Fruit fly (Drosophila melanogaster) whole organism, embryonic: ENCODE data around the gene Pgls.

Experiments used
- Adf1 ChIP-seq: fragments of 200-800 bp; sonication (Bioruptor generic); IDR thresholded peaks from 2 replicates; pipeline ENCODE4 v1.3.6; 2022; ENCODE audit warnings: missing biosample characterization, missing genetic modification characterization
- CG10267 ChIP-seq: fragments of 200-800 bp; sonication (Bioruptor generic); optimal IDR thresholded peaks from 2 replicates; lab custom pipeline; 2018; ENCODE audit warnings: missing biosample characterization, mild to moderate bottlenecking, missing genetic modification characterization, moderate library complexity
- CG10321 ChIP-seq: fragments of 200-800 bp; sonication (Bioruptor generic); IDR thresholded peaks from 2 replicates; pipeline ENCODE4 v1.3.6; 2022; ENCODE audit warnings: missing biosample characterization, missing genetic modification characterization
- CG11456 ChIP-seq: fragments of 200-800 bp; sonication (Bioruptor generic); IDR thresholded peaks from 3 replicates; pipeline ENCODE4 v1.3.6; 2022; ENCODE audit warnings: missing biosample characterization, missing genetic modification characterization
- CG11696 ChIP-seq: fragments of 200-800 bp; sonication (Bioruptor generic); IDR thresholded peaks from 2 replicates; pipeline ENCODE4 v1.3.6; 2022; ENCODE audit warnings: missing biosample characterization, missing genetic modification characterization
- CG14710 ChIP-seq: fragments of 200-800 bp; sonication (Bioruptor generic); optimal IDR thresholded peaks from 3 replicates; lab custom pipeline; 2019; ENCODE audit warnings: missing biosample characterization, mild to moderate bottlenecking, missing genetic modification characterization, moderate library complexity
- CG14965 ChIP-seq: fragments of 200-800 bp; sonication (Bioruptor generic); optimal IDR thresholded peaks from 2 replicates; lab custom pipeline; 2016; ENCODE audit warnings: missing biosample characterization, missing genetic modification characterization, borderline replicate concordance
- CG16813 ChIP-seq: fragments of 200-800 bp; sonication (Bioruptor generic); IDR thresholded peaks from 3 replicates; pipeline ENCODE4 v1.3.6; 2022; ENCODE audit warnings: missing biosample characterization, missing genetic modification characterization; ENCODE audit not compliant: partially characterized antibody
- CG17385 ChIP-seq: fragments of 200-800 bp; sonication (Bioruptor generic); optimal IDR thresholded peaks from 3 replicates; lab custom pipeline; 2018; ENCODE audit warnings: missing biosample characterization, mild to moderate bottlenecking, missing genetic modification characterization
- CG3281 ChIP-seq: fragments of 200-800 bp; sonication (Bioruptor generic); optimal IDR thresholded peaks from 3 replicates; lab custom pipeline; 2017; ENCODE audit warnings: missing biosample characterization, mild to moderate bottlenecking, missing genetic modification characterization
- CG6272 ChIP-seq: fragments of 200-800 bp; sonication (Bioruptor generic); IDR thresholded peaks from 2 replicates; pipeline ENCODE4 v1.3.6; 2022; ENCODE audit warnings: missing biosample characterization, missing genetic modification characterization
- CG8944 ChIP-seq: fragments of 200-800 bp; sonication (Bioruptor generic); optimal IDR thresholded peaks from 3 replicates; lab custom pipeline; 2016; ENCODE audit warnings: missing biosample characterization, missing genetic modification characterization
- CG9797 ChIP-seq: fragments of 200-800 bp; sonication (Bioruptor generic); optimal IDR thresholded peaks from 3 replicates; lab custom pipeline; 2018; ENCODE audit warnings: missing biosample characterization, mild to moderate bottlenecking, missing genetic modification characterization
- CG9876 ChIP-seq: fragments of 200-800 bp; sonication (Bioruptor generic); optimal IDR thresholded peaks from 2 replicates; lab custom pipeline; 2016; ENCODE audit warnings: missing biosample characterization, missing genetic modification characterization
- Dref ChIP-seq: fragments of 200-800 bp; sonication (Bioruptor generic); IDR thresholded peaks from 2 replicates; pipeline ENCODE4 v1.3.6; 2022; ENCODE audit warnings: missing biosample characterization, missing genetic modification characterization
- HLHmδ ChIP-seq: fragments of 200-800 bp; sonication (Bioruptor generic); optimal IDR thresholded peaks from 2 replicates; lab custom pipeline; 2018; ENCODE audit warnings: missing biosample characterization, mild to moderate bottlenecking, missing genetic modification characterization, moderate library complexity
- Hmx ChIP-seq: fragments of 200-800 bp; sonication (Bioruptor generic); optimal IDR thresholded peaks from 2 replicates; lab custom pipeline; 2016; ENCODE audit warnings: missing biosample characterization, missing genetic modification characterization
- Meics ChIP-seq: fragments of 200-800 bp; sonication (Bioruptor generic); optimal IDR thresholded peaks from 2 replicates; lab custom pipeline; 2017; ENCODE audit warnings: missing biosample characterization, mild to moderate bottlenecking, missing genetic modification characterization
- Neu2 ChIP-seq: fragments of 200-800 bp; sonication (Bioruptor generic); optimal IDR thresholded peaks from 3 replicates; lab custom pipeline; 2016; ENCODE audit warnings: missing biosample characterization, missing genetic modification characterization, borderline replicate concordance
- Sry-δ ChIP-seq: fragments of 200-800 bp; sonication (Bioruptor generic); optimal IDR thresholded peaks from 2 replicates; lab custom pipeline; 2016; ENCODE audit warnings: missing biosample characterization, missing genetic modification characterization
- TFAM ChIP-seq: fragments of 200-800 bp; sonication (Bioruptor generic); optimal IDR thresholded peaks from 2 replicates; lab custom pipeline; 2017; ENCODE audit warnings: missing biosample characterization, missing genetic modification characterization, inconsistent platforms
- Taf1 ChIP-seq: fragments of 200-800 bp; sonication (Bioruptor generic); IDR thresholded peaks from 2 replicates; pipeline ENCODE4 v1.3.6; 2022; ENCODE audit warnings: missing biosample characterization, missing genetic modification characterization
- Trl ChIP-seq, 3 experiments: fragments of >200 bp in 2 of 3; fragments of 200-800 bp in 1 of 3; sonication (Bioruptor generic) in 1 of 3; optimal IDR thresholded peaks; 2 replicates in 1 of 3; 3 replicates in 2 of 3; lab custom pipeline; 2016 to 2017; ENCODE audit warnings: missing biosample characterization in 1 of 3, missing genetic modification characterization in 1 of 3
- Vsx1 ChIP-seq: fragments of 200-800 bp; sonication (Bioruptor generic); optimal IDR thresholded peaks from 2 replicates; lab custom pipeline; 2017; ENCODE audit warnings: missing biosample characterization, mild to moderate bottlenecking, missing genetic modification characterization, missing genetic modification reagents
- ab ChIP-seq: fragments of 200-800 bp; sonication (Bioruptor generic); optimal IDR thresholded peaks from 2 replicates; lab custom pipeline; 2016; ENCODE audit warnings: missing biosample characterization, missing genetic modification characterization
- abd-A ChIP-seq: fragments of 200-800 bp; sonication (Bioruptor generic); optimal IDR thresholded peaks from 3 replicates; lab custom pipeline; 2019; ENCODE audit warnings: missing biosample characterization, mild to moderate bottlenecking, missing genetic modification characterization, moderate library complexity
- bcd ChIP-seq: fragments of 200-800 bp; sonication (Bioruptor generic); optimal IDR thresholded peaks from 2 replicates; lab custom pipeline; 2017; ENCODE audit warnings: missing biosample characterization, mild to moderate bottlenecking, missing genetic modification characterization
- chinmo ChIP-seq: fragments of 200-800 bp; sonication (Bioruptor generic); IDR thresholded peaks from 4 replicates; pipeline ENCODE4 v1.3.6; 2022; ENCODE audit warnings: missing biosample characterization, missing genetic modification characterization; ENCODE audit not compliant: partially characterized antibody
- da ChIP-seq: fragments of 200-800 bp; sonication (Bioruptor generic); optimal IDR thresholded peaks from 2 replicates; lab custom pipeline; 2016; ENCODE audit warnings: missing biosample characterization, missing genetic modification characterization
- eve ChIP-seq, 2 experiments: fragments of >200 bp; optimal IDR thresholded peaks; 2 replicates each; lab custom pipeline; 2017; ENCODE audit warnings: missing biosample characterization in 2 of 2, missing genetic modification characterization in 2 of 2
- fd96Cb ChIP-seq: fragments of 200-800 bp; sonication (Bioruptor generic); optimal IDR thresholded peaks from 2 replicates; lab custom pipeline; 2018; ENCODE audit warnings: missing biosample characterization, mild to moderate bottlenecking, missing genetic modification characterization, moderate library complexity
- jigr1 ChIP-seq: fragments of 200-800 bp; sonication (Bioruptor generic); IDR thresholded peaks from 3 replicates; pipeline ENCODE4 v1.3.6; 2022; ENCODE audit warnings: missing biosample characterization, missing genetic modification characterization
- kah ChIP-seq: fragments of 200-800 bp; sonication (Bioruptor generic); optimal IDR thresholded peaks from 2 replicates; lab custom pipeline; 2018; ENCODE audit warnings: missing biosample characterization, mild to moderate bottlenecking, missing genetic modification characterization
- kni ChIP-seq: fragments of 200-800 bp; sonication (Bioruptor generic); optimal IDR thresholded peaks from 3 replicates; lab custom pipeline; 2017; ENCODE audit warnings: mild to moderate bottlenecking, missing biosample characterization, missing genetic modification reagents, missing genetic modification characterization
- lilli ChIP-seq: fragments of 200-800 bp; sonication (Bioruptor generic); optimal IDR thresholded peaks from 3 replicates; lab custom pipeline; 2016; ENCODE audit warnings: missing biosample characterization, missing genetic modification characterization
- pb ChIP-seq: fragments of 200-800 bp; sonication (Bioruptor generic); optimal IDR thresholded peaks from 3 replicates; lab custom pipeline; 2016; ENCODE audit warnings: missing biosample characterization, missing genetic modification characterization
- pnt ChIP-seq: fragments of 200-800 bp; sonication (Bioruptor generic); optimal IDR thresholded peaks from 3 replicates; lab custom pipeline; 2016; ENCODE audit warnings: missing biosample characterization, missing genetic modification characterization
- ro ChIP-seq: fragments of 200-800 bp; sonication (Bioruptor generic); IDR thresholded peaks from 2 replicates; pipeline ENCODE4 v1.3.6; 2022; ENCODE audit warnings: missing biosample characterization, missing genetic modification characterization
- sc ChIP-seq, 3 experiments: fragments of >200 bp in 2 of 3; fragments of 200-800 bp in 1 of 3; sonication (Bioruptor generic) in 1 of 3; optimal IDR thresholded peaks; 2 replicates in 2 of 3; 3 replicates in 1 of 3; lab custom pipeline; 2017; ENCODE audit warnings: mild to moderate bottlenecking in 1 of 3, missing biosample characterization in 1 of 3, missing genetic modification characterization in 1 of 3, missing genetic modification reagents in 1 of 3
- schlank ChIP-seq: fragments of 200-800 bp; sonication (Bioruptor generic); optimal IDR thresholded peaks from 2 replicates; lab custom pipeline; 2018; ENCODE audit warnings: missing biosample characterization, mild to moderate bottlenecking, missing genetic modification characterization
- sim ChIP-seq: fragments of 200-800 bp; sonication (Bioruptor generic); IDR thresholded peaks from 2 replicates; pipeline ENCODE4 v1.3.6; 2022; ENCODE audit warnings: missing biosample characterization, missing genetic modification characterization
- sisA ChIP-seq: fragments of 200-800 bp; sonication (Bioruptor generic); IDR thresholded peaks from 2 replicates; pipeline ENCODE4 v1.3.6; 2022; ENCODE audit warnings: missing biosample characterization, missing genetic modification characterization
- slbo ChIP-seq: fragments of 200-800 bp; sonication (Bioruptor generic); IDR thresholded peaks from 2 replicates; pipeline ENCODE4 v1.3.6; 2022; ENCODE audit warnings: missing biosample characterization, missing genetic modification characterization
- so ChIP-seq: fragments of 200-800 bp; sonication (Bioruptor generic); IDR thresholded peaks from 3 replicates; pipeline ENCODE4 v1.3.6; 2022; ENCODE audit warnings: missing biosample characterization, missing genetic modification characterization
- stwl ChIP-seq: fragments of 200-800 bp; sonication (Bioruptor generic); optimal IDR thresholded peaks from 3 replicates; lab custom pipeline; 2018; ENCODE audit warnings: missing biosample characterization, mild to moderate bottlenecking, missing genetic modification characterization, moderate library complexity
- unc-4 ChIP-seq: fragments of 200-800 bp; sonication (Bioruptor generic); IDR thresholded peaks from 2 replicates; pipeline ENCODE4 v1.3.6; 2022; ENCODE audit warnings: missing biosample characterization, missing genetic modification characterization; ENCODE audit not compliant: partially characterized antibody
- unpg ChIP-seq: fragments of 200-800 bp; sonication (Bioruptor generic); optimal IDR thresholded peaks from 3 replicates; lab custom pipeline; 2018; ENCODE audit warnings: missing biosample characterization, mild to moderate bottlenecking, missing genetic modification characterization, moderate library complexity
- vfl ChIP-seq: fragments of 200-800 bp; sonication (Bioruptor generic); optimal IDR thresholded peaks from 2 replicates; lab custom pipeline; 2016; ENCODE audit warnings: missing biosample characterization, missing genetic modification characterization

Pgls gene

dm6 chrX:10802457-10803378 lies 44.5 kb upstream of the Pgls start (continued):
- TF ChIP-seq pnt (GFP tag; lab: Kevin White, UChicago) (no peak), unc-4 (no peak), CG6272 (no peak), lilli (GFP tag; lab: Kevin White, UChicago) (no peak), TFAM (GFP tag; lab: Kevin White, UChicago) (no peak), Neu2 (GFP tag; lab: Kevin White, UChicago) (no peak), CG11696 (GFP tag; lab: Robert Waterston, UW) (peak; percentile 91), bcd (GFP tag; lab: Kevin White, UChicago) (no peak), kah (GFP tag; lab: Kevin White, UChicago) (peak; percentile 17), kni (GFP tag; lab: Kevin White, UChicago) (no peak), CG9797 (GFP tag; lab: Kevin White, UChicago) (no peak), pb (GFP tag; lab: Kevin White, UChicago) (no peak), HLHmδ (GFP tag; lab: Kevin White, UChicago) (no peak), Taf1 (GFP tag; lab: Robert Waterston, UW) (no peak), fd96Cb (tag; lab: Kevin White, UChicago) (peak; percentile 69), jigr1 (no peak), Trl (optimal IDR thresholded peaks at IDR 0.05; lab: Kevin White, UChicago) (no peak), Trl (GFP tag; optimal IDR thresholded peaks at IDR 0.05; lab: Kevin White, UChicago) (no peak), CG10321 (GFP tag; lab: Robert Waterston, UW) (no peak), vfl (GFP tag; lab: Kevin White, UChicago) (no peak), CG14965 (GFP tag; lab: Kevin White, UChicago) (no peak), CG11456 (GFP tag; lab: Robert Waterston, UW) (no peak), unpg (peak; percentile 79), Hmx (GFP tag; lab: Kevin White, UChicago) (no peak), CG3281 (GFP tag; lab: Kevin White, UChicago) (no peak), Meics (GFP tag; lab: Kevin White, UChicago) (peak; percentile 69), Dref (GFP tag; lab: Robert Waterston, UW) (no peak), Sry-δ (GFP tag; lab: Kevin White, UChicago) (no peak), chinmo (GFP tag; lab: Robert Waterston, UW) (no peak), sc (optimal IDR thresholded peaks at IDR 0.05; lab: Kevin White, UChicago) (no peak), sc (GFP tag; optimal IDR thresholded peaks at IDR 0.05; lab: Kevin White, UChicago) (peak; percentile 61), da (GFP tag; lab: Kevin White, UChicago) (no peak), Adf1 (GFP tag; lab: Robert Waterston, UW) (no peak; the same call in 1 of the 2 replicates), CG10267 (peak; percentile 69), slbo (GFP tag; lab: Robert Waterston, UW) (peak; percentile 31; the same call in 1 of the 2 replicates), CG17385 (GFP tag; lab: Kevin White, UChicago) (peak; percentile 72), abd-A (tag; lab: Kevin White, UChicago) (no peak), sisA (GFP tag; lab: Robert Waterston, UW) (0 out of 2 replicates have a peak, but pooled peaks have one; percentile 33), CG8944 (no peak), ab (GFP tag; lab: Kevin White, UChicago) (no peak), CG14710 (tag; lab: Kevin White, UChicago) (peak; percentile 59), CG9876 (GFP tag; lab: Kevin White, UChicago) (no peak), eve (GFP tag; optimal IDR thresholded peaks at IDR 0.05; lab: Kevin White, UChicago) (peak in 1 of 2 experiments; percentile 46), so (GFP tag; lab: Robert Waterston, UW) (no peak), ro (no peak), CG16813 (GFP tag; lab: Robert Waterston, UW) (no peak), schlank (tag; lab: Kevin White, UChicago) (no peak), stwl (tag; lab: Kevin White, UChicago) (no peak), Vsx1 (GFP tag; lab: Kevin White, UChicago) (peak; percentile 25), sim (GFP tag; lab: Robert Waterston, UW) (no peak)
